Fruit fly (Drosophila melanogaster): ENCODE results near the gene Gas8.

DNA sequence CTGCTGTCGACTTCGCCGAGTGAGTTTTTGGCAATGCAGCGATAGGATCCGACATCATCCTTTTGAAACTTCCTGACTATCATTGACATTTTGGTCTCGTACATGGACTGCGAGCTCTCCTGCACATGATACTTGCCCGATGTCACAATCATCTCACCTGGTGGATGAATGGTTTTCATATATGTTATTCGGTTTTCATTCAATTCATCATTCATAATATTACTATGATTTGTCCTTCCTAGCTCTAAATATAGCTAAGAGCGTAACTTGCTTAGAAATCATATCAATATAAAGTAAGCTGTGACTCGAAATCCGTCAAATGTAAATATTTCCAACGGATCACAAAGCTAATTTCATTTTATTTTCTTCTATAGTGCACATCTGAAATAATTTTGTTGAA is 9.4 kb upstream of the Gas8 start, which contains the start of gene CG13021:
- no peak for TF ChIP-seq h (optimal IDR thresholded peaks at IDR 0.05)
- no peak for TF ChIP-seq ttk (optimal IDR thresholded peaks at IDR 0.05)
